Worm (Caenorhabditis elegans) whole organism, mixed stage, embryonic: Measurements from ENCODE around the gene Y56A3A.28.

Source experiments
- M03D4.4 ChIP-seq: sonication (generic microtip); optimal IDR thresholded peaks from 2 replicates; lab custom pipeline; 2017; ENCODE audit warnings: mild to moderate bottlenecking, missing genetic modification characterization, missing compliant biosample characterization
- blmp-1 ChIP-seq: fragments of 150-350 bp; optimal IDR thresholded peaks from 2 replicates; lab custom pipeline; 2014; ENCODE audit warnings: missing biosample characterization, missing genetic modification characterization
- ceh-39 ChIP-seq: fragments of 150-350 bp; optimal IDR thresholded peaks from 2 replicates; lab custom pipeline; 2014; ENCODE audit warnings: missing biosample characterization, missing genetic modification characterization
- ceh-43 ChIP-seq: fragments of 200-800 bp; sonication (Bioruptor generic); optimal IDR thresholded peaks from 2 replicates; lab custom pipeline; 2018; ENCODE audit warnings: mild to moderate bottlenecking, missing genetic modification characterization, moderate library complexity, missing compliant biosample characterization
- ceh-83 ChIP-seq: fragments of 200-800 bp; sonication (Bioruptor generic); optimal IDR thresholded peaks from 2 replicates; lab custom pipeline; 2018; ENCODE audit warnings: mild to moderate bottlenecking, missing genetic modification characterization, missing compliant biosample characterization
- ces-1 ChIP-seq: fragments of 150-350 bp; optimal IDR thresholded peaks from 2 replicates; lab custom pipeline; 2014; ENCODE audit warnings: missing biosample characterization, missing genetic modification reagents, missing genetic modification characterization
- cnd-1 ChIP-seq: fragments of 200-800 bp; sonication (Bioruptor generic); optimal IDR thresholded peaks from 2 replicates; lab custom pipeline; 2018; ENCODE audit warnings: mild to moderate bottlenecking, missing genetic modification characterization, missing compliant biosample characterization
- drap-1 ChIP-seq: fragments of 200-800 bp; sonication (Bioruptor generic); optimal IDR thresholded peaks from 3 replicates; lab custom pipeline; 2018; ENCODE audit warnings: mild to moderate bottlenecking, missing genetic modification characterization, missing compliant biosample characterization
- elt-3 ChIP-seq: fragments of 150-350 bp; optimal IDR thresholded peaks from 2 replicates; lab custom pipeline; 2014; ENCODE audit warnings: missing biosample characterization, missing genetic modification characterization
- flh-1 ChIP-seq: fragments of 200-800 bp; sonication (Bioruptor generic); optimal IDR thresholded peaks from 2 replicates; lab custom pipeline; 2018; ENCODE audit warnings: mild to moderate bottlenecking, missing genetic modification characterization, moderate library complexity, missing compliant biosample characterization
- ham-2 ChIP-seq: fragments of 200-800 bp; sonication (Bioruptor generic); optimal IDR thresholded peaks from 2 replicates; lab custom pipeline; 2018; ENCODE audit warnings: mild to moderate bottlenecking, missing genetic modification characterization, missing compliant biosample characterization
- lin-13 ChIP-seq: fragments of 150-350 bp; optimal IDR thresholded peaks from 2 replicates; lab custom pipeline; 2014; ENCODE audit warnings: missing biosample characterization, missing genetic modification characterization
- lin-32 ChIP-seq: fragments of 200-800 bp; sonication (Bioruptor generic); optimal IDR thresholded peaks from 2 replicates; lab custom pipeline; 2018; ENCODE audit warnings: mild to moderate bottlenecking, missing genetic modification characterization, missing compliant biosample characterization
- lsy-2 ChIP-seq: fragments of 150-350 bp; optimal IDR thresholded peaks from 2 replicates; lab custom pipeline; 2014; ENCODE audit warnings: missing biosample characterization, missing genetic modification characterization
- mep-1 ChIP-seq: fragments of 150-350 bp; optimal IDR thresholded peaks from 2 replicates; lab custom pipeline; 2017; ENCODE audit warnings: missing biosample characterization, missing genetic modification reagents, missing genetic modification characterization, inconsistent platforms
- mls-2 ChIP-seq: sonication (generic microtip); optimal IDR thresholded peaks from 2 replicates; lab custom pipeline; 2016; ENCODE audit warnings: mild to moderate bottlenecking, missing genetic modification characterization, moderate library complexity, missing compliant biosample characterization
- nhr-12 ChIP-seq: fragments of 150-350 bp; optimal IDR thresholded peaks from 2 replicates; lab custom pipeline; 2014; ENCODE audit warnings: missing biosample characterization, missing genetic modification characterization
- nhr-2 ChIP-seq: fragments of 150-350 bp; optimal IDR thresholded peaks from 2 replicates; lab custom pipeline; 2014; ENCODE audit warnings: missing biosample characterization, missing genetic modification characterization
- nhr-237 ChIP-seq: fragments of 150-350 bp; optimal IDR thresholded peaks from 2 replicates; lab custom pipeline; 2014; ENCODE audit warnings: missing biosample characterization, missing genetic modification characterization
- nhr-28 ChIP-seq: fragments of 150-350 bp; optimal IDR thresholded peaks from 2 replicates; lab custom pipeline; 2014; ENCODE audit warnings: missing biosample characterization, missing genetic modification characterization
- pha-4 ChIP-seq: fragments of 150-350 bp; optimal IDR thresholded peaks from 2 replicates; lab custom pipeline; 2018; ENCODE audit warnings: missing biosample characterization, missing genetic modification reagents, missing genetic modification characterization
- sem-2 ChIP-seq: fragments of 200-800 bp; sonication (Bioruptor generic); optimal IDR thresholded peaks from 2 replicates; lab custom pipeline; 2018; ENCODE audit warnings: mild to moderate bottlenecking, missing genetic modification characterization, missing compliant biosample characterization
- snpc-4 ChIP-seq: fragments of 150-350 bp; optimal IDR thresholded peaks from 2 replicates; lab custom pipeline; 2014; ENCODE audit warnings: missing biosample characterization, missing genetic modification characterization
- sptf-1 ChIP-seq: sonication (generic microtip); optimal IDR thresholded peaks from 2 replicates; lab custom pipeline; 2017; ENCODE audit warnings: mild to moderate bottlenecking, missing genetic modification characterization, moderate library complexity, missing compliant biosample characterization
- tbx-8 ChIP-seq: fragments of 200-800 bp; sonication (Bioruptor generic); optimal IDR thresholded peaks from 2 replicates; lab custom pipeline; 2018; ENCODE audit warnings: mild to moderate bottlenecking, missing genetic modification characterization, moderate library complexity, missing compliant biosample characterization
- unc-120 ChIP-seq: sonication (generic microtip); optimal IDR thresholded peaks from 2 replicates; lab custom pipeline; 2017; ENCODE audit warnings: missing genetic modification characterization, missing compliant biosample characterization; ENCODE audit not compliant: poor library complexity, severe bottlenecking
- unc-39 ChIP-seq: fragments of 150-350 bp; optimal IDR thresholded peaks from 2 replicates; lab custom pipeline; 2014; ENCODE audit warnings: missing biosample characterization, missing genetic modification characterization
- unc-62 ChIP-seq: fragments of 150-350 bp; optimal IDR thresholded peaks from 2 replicates; lab custom pipeline; 2014; ENCODE audit warnings: missing biosample characterization, missing genetic modification reagents, missing genetic modification characterization
- zip-8 ChIP-seq: fragments of 150-350 bp; optimal IDR thresholded peaks from 2 replicates; lab custom pipeline; 2014; ENCODE audit warnings: missing biosample characterization, missing genetic modification characterization
- ztf-11 ChIP-seq: fragments of 150-350 bp; optimal IDR thresholded peaks from 2 replicates; lab custom pipeline; 2014; ENCODE audit warnings: missing biosample characterization, missing genetic modification characterization

The Y56A3A.28 gene

ce11 chrIII:11918247-11918769, 52.9 kb downstream of the Y56A3A.28 start, which contains the start of gene znf-593:
Gene znf-593 (minus strand): TSS chrIII:11918719.
- TF ChIP-seq nhr-12 (tag; lab: Kevin White, UChicago): no peak
- no peak for TF ChIP-seq flh-1 (GFP tag; lab: Kevin White, UChicago)
- TF ChIP-seq sptf-1: peak; percentile 56
- TF ChIP-seq lin-13 (tag; lab: Kevin White, UChicago): peak; percentile 6
- TF ChIP-seq unc-120 (tag; lab: Kevin White, UChicago): peak; percentile 12
- peak; percentile 29 for TF ChIP-seq cnd-1 (tag; lab: Kevin White, UChicago)
- TF ChIP-seq M03D4.4: peak; percentile 7
- TF ChIP-seq ceh-83 (GFP tag; lab: Kevin White, UChicago): peak; percentile 58

- no peak for TF ChIP-seq ces-1 (GFP tag; lab: Kevin White, UChicago)
Observed at ce11 chrIII:11917525-11917924, 53.6 kb downstream of the Y56A3A.28 start.

ce11 chrIII:11917090-11917489, 54.1 kb downstream of the Y56A3A.28 start:
- TF ChIP-seq snpc-4 (tag; lab: Kevin White, UChicago): no peak
- no peak for TF ChIP-seq unc-120 (tag; lab: Kevin White, UChicago)
- TF ChIP-seq pha-4 (tag; lab: Kevin White, UChicago): no peak
- TF ChIP-seq nhr-2 (tag; lab: Kevin White, UChicago): no peak
- no peak for TF ChIP-seq blmp-1 (tag; lab: Kevin White, UChicago)
- no peak for TF ChIP-seq ceh-43 (GFP tag; lab: Kevin White, UChicago)
- no peak for TF ChIP-seq ceh-83 (GFP tag; lab: Kevin White, UChicago)
- no peak for TF ChIP-seq nhr-12 (tag; lab: Kevin White, UChicago)
- TF ChIP-seq lin-32: no peak
- no peak for TF ChIP-seq drap-1
- no peak for TF ChIP-seq ces-1 (GFP tag; lab: Kevin White, UChicago)
- TF ChIP-seq mls-2 (tag; lab: Kevin White, UChicago): no peak
- no peak for TF ChIP-seq M03D4.4

- TF ChIP-seq nhr-237 (tag; lab: Kevin White, UChicago) (no peak), unc-62 (GFP tag; lab: Kevin White, UChicago) (no peak), ham-2 (GFP tag; lab: Kevin White, UChicago) (no peak), zip-8 (tag; lab: Kevin White, UChicago) (no peak), flh-1 (GFP tag; lab: Kevin White, UChicago) (no peak), tbx-8 (no peak)
Observed at ce11 chrIII:11916260-11916659, 54.9 kb downstream of the Y56A3A.28 start.

- peak; percentile 39 for TF ChIP-seq M03D4.4
- peak; percentile 42 for TF ChIP-seq ces-1 (GFP tag; lab: Kevin White, UChicago)
- no peak for TF ChIP-seq ceh-83 (GFP tag; lab: Kevin White, UChicago)
- no peak for TF ChIP-seq unc-39 (tag; lab: Kevin White, UChicago)
Observed at ce11 chrIII:11915666-11916065, 55.5 kb downstream of the Y56A3A.28 start, which contains the start of the genes ndab-1 and npp-16. Gene ndab-1 (minus strand): TSS chrIII:11915712. Gene npp-16 (plus strand): TSS chrIII:11915928.

ce11 chrIII:11914220-11914619, 57.0 kb downstream of the Y56A3A.28 start, which contains the start of gene Y56A3A.16:
Gene Y56A3A.16 (minus strand): TSS chrIII:11914320.
- TF ChIP-seq unc-39 (tag; lab: Kevin White, UChicago): no peak
- no peak for TF ChIP-seq tbx-8
- TF ChIP-seq lin-32: no peak
- TF ChIP-seq elt-3: no peak
- TF ChIP-seq nhr-12 (tag; lab: Kevin White, UChicago): no peak
- TF ChIP-seq lsy-2 (tag; lab: Kevin White, UChicago): no peak
- TF ChIP-seq drap-1: no peak
- TF ChIP-seq sptf-1: no peak
- no peak for TF ChIP-seq zip-8 (tag; lab: Kevin White, UChicago)
- no peak for TF ChIP-seq mep-1 (tag; lab: Kevin White, UChicago)
- TF ChIP-seq flh-1 (GFP tag; lab: Kevin White, UChicago): no peak
- no peak for TF ChIP-seq ces-1 (GFP tag; lab: Kevin White, UChicago)
- TF ChIP-seq nhr-28 (tag; lab: Kevin White, UChicago): no peak
- TF ChIP-seq nhr-2 (tag; lab: Kevin White, UChicago): no peak
- TF ChIP-seq ztf-11 (tag; lab: Kevin White, UChicago): no peak
- no peak for TF ChIP-seq ceh-43 (GFP tag; lab: Kevin White, UChicago)
- no peak for TF ChIP-seq sem-2 (GFP tag; lab: Kevin White, UChicago)
- TF ChIP-seq ceh-39 (tag; lab: Kevin White, UChicago): no peak
- TF ChIP-seq lin-13 (tag; lab: Kevin White, UChicago): no peak
- TF ChIP-seq pha-4 (tag; lab: Kevin White, UChicago): no peak
